Fruit fly (Drosophila melanogaster) whole organism, adult: Measurements from ENCODE around the gene Arp1.
A peak's percentile ranks its signal among the peaks of the same experiment; 100 is the strongest.

Source experiments
- CG11617 ChIP-seq: fragments of 200-800 bp; sonication (Bioruptor generic); optimal IDR thresholded peaks from 2 replicates; lab custom pipeline; 2017; ENCODE audit warnings: mild to moderate bottlenecking, missing biosample characterization, missing genetic modification reagents, missing genetic modification characterization
- CG12768 ChIP-seq: fragments of 200-800 bp; sonication (Bioruptor generic); optimal IDR thresholded peaks from 2 replicates; lab custom pipeline; 2017; ENCODE audit warnings: missing biosample characterization, missing genetic modification characterization, mild to moderate bottlenecking, moderate library complexity, missing genetic modification reagents
- CG14711 ChIP-seq: fragments of 200-800 bp; sonication (Bioruptor generic); optimal IDR thresholded peaks from 2 replicates; lab custom pipeline; 2018; ENCODE audit warnings: missing biosample characterization, mild to moderate bottlenecking, missing genetic modification characterization, moderate library complexity
- CG1620 ChIP-seq: fragments of 200-800 bp; sonication (Bioruptor generic); optimal IDR thresholded peaks from 2 replicates; lab custom pipeline; 2016; ENCODE audit warnings: missing biosample characterization, missing genetic modification characterization
- CG33017 ChIP-seq: fragments of 200-800 bp; sonication (Bioruptor generic); optimal IDR thresholded peaks from 2 replicates; lab custom pipeline; 2018; ENCODE audit warnings: missing biosample characterization, mild to moderate bottlenecking, missing genetic modification characterization, moderate library complexity
- CG5204 ChIP-seq: fragments of 200-800 bp; sonication (Bioruptor generic); optimal IDR thresholded peaks from 2 replicates; lab custom pipeline; 2016; ENCODE audit warnings: missing biosample characterization, missing genetic modification characterization
- CG7045 ChIP-seq: fragments of 200-800 bp; sonication (Bioruptor generic); optimal IDR thresholded peaks from 2 replicates; lab custom pipeline; 2017; ENCODE audit warnings: missing biosample characterization, mild to moderate bottlenecking, missing genetic modification characterization
- CG7101 ChIP-seq: fragments of 200-800 bp; sonication (Bioruptor generic); optimal IDR thresholded peaks from 2 replicates; lab custom pipeline; 2018; ENCODE audit warnings: missing biosample characterization, mild to moderate bottlenecking, missing genetic modification characterization, moderate library complexity
- Clk ChIP-seq: fragments of 200-800 bp; sonication (Bioruptor generic); optimal IDR thresholded peaks from 2 replicates; lab custom pipeline; 2017; ENCODE audit warnings: missing biosample characterization, missing genetic modification characterization
- Crg-1 ChIP-seq: fragments of 200-800 bp; sonication (Bioruptor generic); optimal IDR thresholded peaks from 2 replicates; lab custom pipeline; 2016; ENCODE audit warnings: missing biosample characterization, missing genetic modification characterization
- Hr96 ChIP-seq: fragments of 200-800 bp; sonication (Bioruptor generic); optimal IDR thresholded peaks from 2 replicates; lab custom pipeline; 2016; ENCODE audit warnings: missing biosample characterization, missing genetic modification characterization
- Mnt ChIP-seq: fragments of 200-800 bp; sonication (Bioruptor generic); optimal IDR thresholded peaks from 2 replicates; lab custom pipeline; 2016; ENCODE audit warnings: missing biosample characterization, mild to moderate bottlenecking, missing genetic modification characterization
- bab1 ChIP-seq: fragments of 200-800 bp; sonication (Bioruptor generic); optimal IDR thresholded peaks from 3 replicates; lab custom pipeline; 2019; ENCODE audit warnings: missing biosample characterization, mild to moderate bottlenecking, missing genetic modification characterization, moderate library complexity
- cic ChIP-seq: fragments of 200-800 bp; sonication (Bioruptor generic); optimal IDR thresholded peaks from 2 replicates; lab custom pipeline; 2017; ENCODE audit warnings: missing biosample characterization, mild to moderate bottlenecking, missing genetic modification characterization, moderate library complexity
- cnc ChIP-seq, 2 experiments: fragments of >200 bp; optimal IDR thresholded peaks; 2 replicates each; lab custom pipeline; 2017
- kay ChIP-seq: fragments of 200-800 bp; sonication (Bioruptor generic); peaks from one replicate; lab custom pipeline; 2016; ENCODE audit warnings: missing biosample characterization, missing genetic modification characterization, borderline replicate concordance
- ovo ChIP-seq: fragments of 200-800 bp; sonication (Bioruptor generic); optimal IDR thresholded peaks from 2 replicates; lab custom pipeline; 2016; ENCODE audit warnings: missing biosample characterization, missing genetic modification characterization
- pad ChIP-seq: fragments of 200-800 bp; sonication (Bioruptor generic); optimal IDR thresholded peaks from 3 replicates; lab custom pipeline; 2017; ENCODE audit warnings: missing biosample characterization, missing genetic modification characterization, mild to moderate bottlenecking, moderate library complexity, missing genetic modification reagents
- tj ChIP-seq: fragments of 200-800 bp; sonication (Bioruptor generic); optimal IDR thresholded peaks from 3 replicates; lab custom pipeline; 2017; ENCODE audit warnings: missing biosample characterization, mild to moderate bottlenecking, missing genetic modification characterization, moderate library complexity
- toe ChIP-seq: fragments of 200-800 bp; sonication (Bioruptor generic); optimal IDR thresholded peaks from 2 replicates; lab custom pipeline; 2016; ENCODE audit warnings: missing biosample characterization, missing genetic modification characterization

Gene Arp1

dm6 chr3R:12694742-12695141 lies 3.2 kb downstream of the Arp1 start, which contains the start of the genes CG14391 and NijC:
Gene CG14391, minus strand, starts transcription at chr3R:12694842.
Gene NijC, plus strand, starts transcription at chr3R:12695129.
- peak; percentile 79 for TF ChIP-seq kay (GFP tag; lab: Kevin White, UChicago)
- TF ChIP-seq pad (GFP tag; lab: Kevin White, UChicago) = no peak

dm6 chr3R:12697022-12697421 lies 5.5 kb downstream of the Arp1 start, which contains the start of gene Past1:
Gene Past1, plus strand, starts transcription at chr3R:12697322.
- TF ChIP-seq pad (GFP tag; lab: Kevin White, UChicago) = no peak

dm6 chr3R:12697571-12698039 lies 6.1 kb downstream of the Arp1 start:
- no peak for TF ChIP-seq toe (GFP tag; lab: Kevin White, UChicago)
- TF ChIP-seq cic = peak; percentile 37
- no peak for TF ChIP-seq CG5204 (GFP tag; lab: Kevin White, UChicago)
- TF ChIP-seq Mnt (GFP tag; lab: Kevin White, UChicago) = peak; percentile 56
- TF ChIP-seq CG7045 (GFP tag; lab: Kevin White, UChicago) = no peak
- no peak for TF ChIP-seq Clk (GFP tag; lab: Kevin White, UChicago)
- TF ChIP-seq Crg-1 (GFP tag; lab: Kevin White, UChicago) = no peak
- TF ChIP-seq bab1 (GFP tag; lab: Kevin White, UChicago) = peak; percentile 33
- TF ChIP-seq kay (GFP tag; lab: Kevin White, UChicago) = peak; percentile 39
- no peak for TF ChIP-seq Hr96 (GFP tag; lab: Kevin White, UChicago)
- no peak for TF ChIP-seq CG14711

- TF ChIP-seq CG5204 (GFP tag; lab: Kevin White, UChicago) (no peak), toe (GFP tag; lab: Kevin White, UChicago) (no peak), ovo (no peak), cnc (optimal IDR thresholded peaks at IDR 0.05; lab: Kevin White, UChicago) (no peak), Clk (GFP tag; lab: Kevin White, UChicago) (no peak), CG1620 (GFP tag; lab: Kevin White, UChicago) (no peak), Crg-1 (GFP tag; lab: Kevin White, UChicago) (no peak), CG14711 (no peak)
Observed at dm6 chr3R:12698363-12698762, 6.8 kb downstream of the Arp1 start.

- TF ChIP-seq ovo (no peak), tj (peak; percentile 39), CG5204 (GFP tag; lab: Kevin White, UChicago) (no peak), CG12768 (GFP tag; lab: Kevin White, UChicago) (no peak)
Observed at dm6 chr3R:12699620-12700378, 8.3 kb downstream of the Arp1 start.

dm6 chr3R:12700454-12700853 lies 8.9 kb downstream of the Arp1 start:
- TF ChIP-seq pad (GFP tag; lab: Kevin White, UChicago) (no peak), CG11617 (no peak), kay (GFP tag; lab: Kevin White, UChicago) (no peak), toe (GFP tag; lab: Kevin White, UChicago) (no peak), CG1620 (GFP tag; lab: Kevin White, UChicago) (no peak), Clk (GFP tag; lab: Kevin White, UChicago) (no peak), CG7045 (GFP tag; lab: Kevin White, UChicago) (no peak), Hr96 (GFP tag; lab: Kevin White, UChicago) (no peak)

dm6 chr3R:12701257-12701656 lies 9.7 kb downstream of the Arp1 start:
- no peak for TF ChIP-seq Clk (GFP tag; lab: Kevin White, UChicago)
- TF ChIP-seq kay (GFP tag; lab: Kevin White, UChicago) = no peak
- no peak for TF ChIP-seq CG1620 (GFP tag; lab: Kevin White, UChicago)
- no peak for TF ChIP-seq CG14711
- TF ChIP-seq Hr96 (GFP tag; lab: Kevin White, UChicago) = no peak
- no peak for TF ChIP-seq CG33017
- no peak for TF ChIP-seq CG12768 (GFP tag; lab: Kevin White, UChicago)
- TF ChIP-seq CG11617 = no peak
- TF ChIP-seq cic = no peak
- TF ChIP-seq bab1 (GFP tag; lab: Kevin White, UChicago) = no peak
- TF ChIP-seq toe (GFP tag; lab: Kevin White, UChicago) = no peak
- no peak for TF ChIP-seq CG7045 (GFP tag; lab: Kevin White, UChicago)
- TF ChIP-seq CG7101 (tag; lab: Kevin White, UChicago) = no peak
- no peak for TF ChIP-seq Mnt (GFP tag; lab: Kevin White, UChicago)
- TF ChIP-seq cnc (optimal IDR thresholded peaks at IDR 0.05; lab: Kevin White, UChicago) = no peak
